Worm (Caenorhabditis elegans) whole organism, young adult: ENCODE measurements around the gene smc-6.

Experiments used
- B0035.1 ChIP-seq: sonication (generic microtip); optimal IDR thresholded peaks from 2 replicates; lab custom pipeline; 2016; ENCODE audit warnings: missing genetic modification characterization, mild to moderate bottlenecking, missing compliant biosample characterization, missing genotype, missing genetic modification reagents
- C06A6.2 ChIP-seq: fragments of 200-800 bp; sonication (Bioruptor generic); conservative IDR thresholded peaks from 2 replicates; pipeline ENCODE4 v1.3.6; 2022; ENCODE audit warnings: missing genetic modification characterization, missing compliant biosample characterization
- C17E4.6 ChIP-seq: fragments of 200-800 bp; sonication (Bioruptor generic); IDR thresholded peaks from 2 replicates; pipeline ENCODE4 v1.3.6; 2022; ENCODE audit warnings: missing genetic modification reagents, missing genetic modification characterization, missing compliant biosample characterization
- D2030.7 ChIP-seq: fragments of 200-800 bp; sonication (Bioruptor generic); IDR thresholded peaks from 2 replicates; pipeline ENCODE4 v1.3.6; 2022; ENCODE audit warnings: missing genetic modification reagents, missing genetic modification characterization, missing compliant biosample characterization
- F22D6.2 ChIP-seq: sonication (generic microtip); optimal IDR thresholded peaks from 2 replicates; lab custom pipeline; 2016; ENCODE audit warnings: mild to moderate bottlenecking, missing genetic modification characterization, missing compliant biosample characterization
- F39B2.1 ChIP-seq: fragments of 200-800 bp; sonication (Bioruptor generic); IDR thresholded peaks from 2 replicates; pipeline ENCODE4 v1.3.6; 2022; ENCODE audit warnings: missing genetic modification reagents, missing genetic modification characterization, missing compliant biosample characterization
- F52B5.7 ChIP-seq: sonication (generic microtip); optimal IDR thresholded peaks from 2 replicates; lab custom pipeline; 2016; ENCODE audit warnings: mild to moderate bottlenecking, missing genetic modification characterization, missing compliant biosample characterization
- K12H6.12 ChIP-seq: fragments of 200-800 bp; sonication (Bioruptor generic); optimal IDR thresholded peaks from 2 replicates; lab custom pipeline; 2018; ENCODE audit warnings: mild to moderate bottlenecking, missing genetic modification characterization, missing compliant biosample characterization
- Y53F4B.3 ChIP-seq: fragments of 200-800 bp; sonication (Bioruptor generic); IDR thresholded peaks from 2 replicates; pipeline ENCODE4 v1.3.6; 2022; ENCODE audit warnings: missing genetic modification reagents, missing genetic modification characterization, missing compliant biosample characterization
- Y67H2A.10 ChIP-seq: fragments of 200-800 bp; sonication (Bioruptor generic); conservative IDR thresholded peaks from 2 replicates; pipeline ENCODE4 v1.3.6; 2022; ENCODE audit warnings: missing genetic modification reagents, missing genetic modification characterization, missing compliant biosample characterization
- Y79H2A.3 ChIP-seq: fragments of 200-800 bp; sonication (Bioruptor generic); conservative IDR thresholded peaks from 2 replicates; pipeline ENCODE4 v1.3.6; 2022; ENCODE audit warnings: missing genetic modification reagents, missing genetic modification characterization, missing compliant biosample characterization
- Y95B8A.8 ChIP-seq: fragments of 200-800 bp; sonication (Bioruptor generic); IDR thresholded peaks from 2 replicates; pipeline ENCODE4 v1.3.6; 2022; ENCODE audit warnings: missing genetic modification reagents, missing genetic modification characterization, missing compliant biosample characterization
- ZK185.1 ChIP-seq: sonication (generic microtip); optimal IDR thresholded peaks from 2 replicates; lab custom pipeline; 2016; ENCODE audit warnings: mild to moderate bottlenecking, missing genetic modification characterization, missing compliant biosample characterization; ENCODE audit not compliant: poor library complexity, severe bottlenecking
- atf-7 ChIP-seq: sonication (generic microtip); optimal IDR thresholded peaks from 2 replicates; lab custom pipeline; 2017; ENCODE audit warnings: mild to moderate bottlenecking, missing genetic modification characterization, missing compliant biosample characterization
- athp-1 ChIP-seq: sonication (generic microtip); optimal IDR thresholded peaks from 2 replicates; lab custom pipeline; 2017; ENCODE audit warnings: mild to moderate bottlenecking, missing genetic modification characterization, missing compliant biosample characterization
- attf-3 ChIP-seq: fragments of 200-800 bp; sonication (Bioruptor generic); conservative IDR thresholded peaks from 2 replicates; pipeline ENCODE4 v1.3.6; 2022; ENCODE audit warnings: missing genetic modification reagents, missing genetic modification characterization, missing compliant biosample characterization
- attf-6 ChIP-seq: fragments of 200-800 bp; sonication (Bioruptor generic); IDR thresholded peaks from 2 replicates; pipeline ENCODE4 v1.3.6; 2022; ENCODE audit warnings: missing genetic modification reagents, missing genetic modification characterization, missing compliant biosample characterization
- bed-2 ChIP-seq: fragments of 200-800 bp; sonication (Bioruptor generic); IDR thresholded peaks from 2 replicates; pipeline ENCODE4 v1.3.6; 2022; ENCODE audit warnings: missing genetic modification reagents, missing genetic modification characterization, missing compliant biosample characterization
- ccch-3 ChIP-seq: fragments of 200-800 bp; sonication (Bioruptor generic); optimal IDR thresholded peaks from 2 replicates; lab custom pipeline; 2018; ENCODE audit warnings: mild to moderate bottlenecking, missing genetic modification characterization, missing compliant biosample characterization
- cebp-1 ChIP-seq, 2 experiments: fragments of 200-800 bp in 1 of 2; sonication (Bioruptor generic) in 1 of 2; sonication (generic microtip) in 1 of 2; IDR thresholded peaks in 1 of 2; optimal IDR thresholded peaks in 1 of 2; 2 replicates each; pipeline versions ENCODE4 v1.3.6 to Lab custom; 2017 to 2022; ENCODE audit warnings: missing compliant biosample characterization in 2 of 2, missing genetic modification characterization in 2 of 2, mild to moderate bottlenecking in 1 of 2, missing genetic modification reagents in 1 of 2, moderate library complexity in 1 of 2
- cebp-2 ChIP-seq: fragments of 200-800 bp; sonication (Bioruptor generic); IDR thresholded peaks from 2 replicates; pipeline ENCODE4 v1.3.6; 2022; ENCODE audit warnings: missing genetic modification characterization, missing compliant biosample characterization
- ceh-100 ChIP-seq: fragments of 200-800 bp; sonication (Bioruptor generic); IDR thresholded peaks from 2 replicates; pipeline ENCODE4 v1.3.6; 2022; ENCODE audit warnings: missing genetic modification reagents, missing genetic modification characterization, missing compliant biosample characterization
- ceh-91 ChIP-seq: fragments of 200-800 bp; sonication (Bioruptor generic); IDR thresholded peaks from 2 replicates; pipeline ENCODE4 v1.3.6; 2022; ENCODE audit warnings: missing genetic modification reagents, missing genetic modification characterization, missing compliant biosample characterization
- chd-7 ChIP-seq: sonication (generic microtip); optimal IDR thresholded peaks from 2 replicates; lab custom pipeline; 2016; ENCODE audit warnings: mild to moderate bottlenecking, missing genetic modification characterization, moderate library complexity, missing compliant biosample characterization
- dox-1 ChIP-seq: fragments of 200-800 bp; sonication (Bioruptor generic); IDR thresholded peaks from 2 replicates; pipeline ENCODE4 v1.3.6; 2022; ENCODE audit warnings: missing genetic modification reagents, missing genetic modification characterization, missing compliant biosample characterization
- dpl-1 ChIP-seq: fragments of 150-350 bp; optimal IDR thresholded peaks from 2 replicates; lab custom pipeline; 2014; ENCODE audit warnings: missing biosample characterization, missing genetic modification reagents, missing genetic modification characterization
- efl-1 ChIP-seq: fragments of 150-350 bp; optimal IDR thresholded peaks from 2 replicates; lab custom pipeline; 2014; ENCODE audit warnings: missing biosample characterization, missing genetic modification reagents, missing genetic modification characterization
- egl-18 ChIP-seq: fragments of 200-800 bp; sonication (Bioruptor generic); IDR thresholded peaks from 2 replicates; pipeline ENCODE4 v1.3.6; 2022; ENCODE audit warnings: missing genetic modification reagents, missing genetic modification characterization, missing compliant biosample characterization
- egl-44 ChIP-seq: fragments of 200-800 bp; sonication (Bioruptor generic); IDR thresholded peaks from 2 replicates; pipeline ENCODE4 v1.3.6; 2022; ENCODE audit warnings: missing genetic modification reagents, missing genetic modification characterization, missing compliant biosample characterization
- egrh-3 ChIP-seq: fragments of 200-800 bp; sonication (Bioruptor generic); IDR thresholded peaks from 2 replicates; pipeline ENCODE4 v1.3.6; 2022; ENCODE audit warnings: missing genetic modification reagents, missing genetic modification characterization, missing compliant biosample characterization
- gei-17 ChIP-seq: fragments of 200-800 bp; sonication (Bioruptor generic); optimal IDR thresholded peaks from 2 replicates; lab custom pipeline; 2018; ENCODE audit warnings: mild to moderate bottlenecking, missing genetic modification characterization, missing compliant biosample characterization
- hrde-1 ChIP-seq: sonication (generic microtip); optimal IDR thresholded peaks from 2 replicates; lab custom pipeline; 2016; ENCODE audit warnings: missing genetic modification characterization, mild to moderate bottlenecking, missing compliant biosample characterization, moderate library complexity, missing genotype, missing genetic modification reagents, borderline replicate concordance
- hsf-1 ChIP-seq: fragments of 200-800 bp; sonication (Bioruptor generic); IDR thresholded peaks from 2 replicates; pipeline ENCODE4 v1.3.6; 2022; ENCODE audit warnings: missing genetic modification reagents, missing genetic modification characterization, missing compliant biosample characterization
- lin-26 ChIP-seq: fragments of 200-800 bp; sonication (Bioruptor generic); IDR thresholded peaks from 2 replicates; pipeline ENCODE4 v1.3.6; 2022; ENCODE audit warnings: missing genetic modification reagents, missing genetic modification characterization, missing compliant biosample characterization
- lin-54 ChIP-seq: fragments of 200-800 bp; sonication (Bioruptor generic); optimal IDR thresholded peaks from 2 replicates; lab custom pipeline; 2018; ENCODE audit warnings: mild to moderate bottlenecking, missing genetic modification characterization, missing compliant biosample characterization
- lir-1 ChIP-seq: fragments of 200-800 bp; sonication (Bioruptor generic); conservative IDR thresholded peaks from 2 replicates; pipeline ENCODE4 v1.3.6; 2022; ENCODE audit warnings: missing genetic modification reagents, missing genetic modification characterization, missing compliant biosample characterization
- madf-10 ChIP-seq: sonication (generic microtip); optimal IDR thresholded peaks from 2 replicates; lab custom pipeline; 2016; ENCODE audit warnings: mild to moderate bottlenecking, missing genetic modification characterization, missing compliant biosample characterization
- madf-6 ChIP-seq: fragments of 200-800 bp; sonication (Bioruptor generic); IDR thresholded peaks from 2 replicates; pipeline ENCODE4 v1.3.6; 2022; ENCODE audit warnings: missing genetic modification reagents, missing genetic modification characterization, missing compliant biosample characterization
- madf-8 ChIP-seq: fragments of 200-800 bp; sonication (Bioruptor generic); conservative IDR thresholded peaks from 2 replicates; pipeline ENCODE4 v1.3.6; 2022; ENCODE audit warnings: missing genetic modification reagents, missing genetic modification characterization, missing compliant biosample characterization
- nfyb-1 ChIP-seq: fragments of 200-800 bp; sonication (Bioruptor generic); IDR thresholded peaks from 2 replicates; pipeline ENCODE4 v1.3.6; 2022; ENCODE audit warnings: missing genetic modification reagents, missing genetic modification characterization, missing compliant biosample characterization
- nhr-80 ChIP-seq: sonication (generic microtip); optimal IDR thresholded peaks from 2 replicates; lab custom pipeline; 2016; ENCODE audit warnings: missing genetic modification characterization, missing compliant biosample characterization
- nhr-90 ChIP-seq: sonication (generic microtip); optimal IDR thresholded peaks from 2 replicates; lab custom pipeline; 2016; ENCODE audit warnings: missing genotype, mild to moderate bottlenecking, missing genetic modification characterization, missing compliant biosample characterization
- rec-8 ChIP-seq, 2 experiments: sonication (generic microtip); optimal IDR thresholded peaks; 2 replicates each; lab custom pipeline; 2016; ENCODE audit warnings: mild to moderate bottlenecking in 2 of 2, missing genetic modification characterization in 2 of 2, missing genetic modification reagents in 2 of 2, missing genotype in 2 of 2, missing biosample characterization in 1 of 2, missing compliant biosample characterization in 1 of 2, moderate library complexity in 1 of 2
- xnd-1 ChIP-seq: sonication (generic microtip); optimal IDR thresholded peaks from 2 replicates; lab custom pipeline; 2016; ENCODE audit warnings: missing genotype, missing genetic modification reagents, missing genetic modification characterization, missing compliant biosample characterization
- ztf-18 ChIP-seq: sonication (generic microtip); optimal IDR thresholded peaks from 2 replicates; lab custom pipeline; 2016; ENCODE audit warnings: missing genotype, mild to moderate bottlenecking, missing genetic modification characterization, missing compliant biosample characterization
- ztf-26 ChIP-seq: sonication (generic microtip); optimal IDR thresholded peaks from 2 replicates; lab custom pipeline; 2017; ENCODE audit warnings: missing genetic modification characterization, missing compliant biosample characterization
- ztf-6 ChIP-seq: fragments of 200-800 bp; sonication (Bioruptor generic); IDR thresholded peaks from 2 replicates; pipeline ENCODE4 v1.3.6; 2022; ENCODE audit warnings: missing genetic modification reagents, missing genetic modification characterization, missing compliant biosample characterization

The smc-6 gene

ce11 chrII:11534429-11535099 is 44.0 kb upstream of the smc-6 start, which contains the start of gene Y62F5A.12 (continued):
- TF ChIP-seq hsf-1 (GFP tag; lab: Robert Waterston, UW) (peak; percentile 91), K12H6.12 (tag; lab: Kevin White, UChicago) (peak; percentile 87), egl-44 (GFP tag; lab: Robert Waterston, UW) (peak; percentile 86; the same call in 1 of the 2 replicates), efl-1 (peak; percentile 52), xnd-1 (tag; lab: Kevin White, UChicago) (peak; percentile 53), nhr-80 (tag; lab: Kevin White, UChicago) (peak; percentile 61), ceh-91 (peak; percentile 97), madf-10 (peak; percentile 90), rec-8 (tag; optimal IDR thresholded peaks at IDR 0.05; lab: Kevin White, UChicago) (peak; percentile 31 to 51), hrde-1 (tag; lab: Kevin White, UChicago) (peak; percentile 1), attf-3 (GFP tag; lab: Robert Waterston, UW) (peak; percentile 85), ztf-18 (tag; lab: Kevin White, UChicago) (peak; percentile 86), dpl-1 (GFP tag; lab: Kevin White, UChicago) (peak; percentile 60), Y67H2A.10 (peak; percentile 93), cebp-2 (GFP tag; lab: Robert Waterston, UW) (0 out of 2 replicates have a peak, but pooled peaks have one; percentile 67), Y53F4B.3 (GFP tag; lab: Robert Waterston, UW) (peak; percentile 93), dox-1 (GFP tag; lab: Robert Waterston, UW) (peak; percentile 98), lir-1 (GFP tag; lab: Robert Waterston, UW) (peak; percentile 92), cebp-1 (GFP tag; IDR thresholded peaks at IDR 0.05; lab: Robert Waterston, UW) (peak; percentile 89), cebp-1 (tag; optimal IDR thresholded peaks at IDR 0.05; lab: Kevin White, UChicago) (peak; percentile 83), nhr-90 (tag; lab: Kevin White, UChicago) (peak; percentile 14), Y95B8A.8 (GFP tag; lab: Robert Waterston, UW) (peak; percentile 94), D2030.7 (GFP tag; lab: Robert Waterston, UW) (peak; percentile 99), ZK185.1 (tag; lab: Kevin White, UChicago) (peak; percentile 71), attf-6 (GFP tag; lab: Robert Waterston, UW) (peak; percentile 74), ztf-6 (GFP tag; lab: Robert Waterston, UW) (peak; percentile 98), chd-7 (tag; lab: Kevin White, UChicago) (peak; percentile 63), egrh-3 (peak; percentile 91), C06A6.2 (GFP tag; lab: Robert Waterston, UW) (peak; percentile 82), ccch-3 (GFP tag; lab: Kevin White, UChicago) (peak; percentile 31), athp-1 (peak; percentile 88), bed-2 (GFP tag; lab: Robert Waterston, UW) (peak; percentile 98), B0035.1 (peak; percentile 35), gei-17 (peak; percentile 1), C17E4.6 (GFP tag; lab: Robert Waterston, UW) (peak; percentile 67), F22D6.2 (tag; lab: Kevin White, UChicago) (peak; percentile 54), egl-18 (GFP tag; lab: Robert Waterston, UW) (peak; percentile 86), Y79H2A.3 (GFP tag; lab: Robert Waterston, UW) (peak; percentile 89), atf-7 (tag; lab: Kevin White, UChicago) (peak; percentile 38), ztf-26 (tag; lab: Kevin White, UChicago) (peak; percentile 68), lin-26 (GFP tag; lab: Robert Waterston, UW) (peak; percentile 90), nfyb-1 (GFP tag; lab: Robert Waterston, UW) (peak; percentile 94), F52B5.7 (tag; lab: Kevin White, UChicago) (peak; percentile 65), F39B2.1 (GFP tag; lab: Robert Waterston, UW) (peak; percentile 34; the same call in 1 of the 2 replicates), ceh-100 (GFP tag; lab: Robert Waterston, UW) (peak; percentile 99), madf-8 (GFP tag; lab: Robert Waterston, UW) (peak; percentile 96), lin-54 (peak; percentile 92), madf-6 (GFP tag; lab: Robert Waterston, UW) (peak; percentile 96)
